Worm (Caenorhabditis elegans) whole organism, L4 larva: ENCODE results near the gene Y39A1A.20.

Experiments used
- D1046.2 ChIP-seq: fragments of 200-800 bp; sonication (Bioruptor generic); IDR thresholded peaks from 2 replicates; pipeline ENCODE4 v1.3.6; 2022; ENCODE audit warnings: missing genetic modification characterization, missing compliant biosample characterization
- F10B5.3 ChIP-seq: sonication (generic microtip); optimal IDR thresholded peaks from 2 replicates; lab custom pipeline; 2016; ENCODE audit warnings: mild to moderate bottlenecking, missing genetic modification characterization, missing compliant biosample characterization
- F26F4.8 ChIP-seq: fragments of 200-800 bp; sonication (Bioruptor generic); conservative IDR thresholded peaks from 2 replicates; pipeline ENCODE4 v1.3.6; 2022; ENCODE audit warnings: missing genetic modification characterization, missing compliant biosample characterization
- F44E2.7 ChIP-seq: fragments of 200-800 bp; sonication (Bioruptor generic); IDR thresholded peaks from 2 replicates; pipeline ENCODE4 v2.1.2; 2022; ENCODE audit warnings: missing genetic modification characterization, missing compliant biosample characterization
- R02D3.7 ChIP-seq: fragments of 150-350 bp; sonication (generic microtip); optimal IDR thresholded peaks from 3 replicates; lab custom pipeline; 2014; ENCODE audit warnings: missing biosample characterization, missing genetic modification characterization
- T20F7.1 ChIP-seq: fragments of 200-800 bp; sonication (Bioruptor generic); optimal IDR thresholded peaks from 2 replicates; lab custom pipeline; 2018; ENCODE audit warnings: mild to moderate bottlenecking, missing genetic modification characterization, missing compliant biosample characterization
- T26A8.4 ChIP-seq: fragments of 200-800 bp; sonication (Bioruptor generic); IDR thresholded peaks from 2 replicates; pipeline ENCODE4 v1.3.6; 2022; ENCODE audit warnings: missing genetic modification characterization, missing compliant biosample characterization
- Y48G9A.11 ChIP-seq: fragments of 200-800 bp; sonication (Bioruptor generic); IDR thresholded peaks from 2 replicates; pipeline ENCODE4 v1.3.6; 2022; ENCODE audit warnings: missing genetic modification reagents, missing genetic modification characterization, missing compliant biosample characterization
- Y5F2A.4 ChIP-seq: fragments of 200-800 bp; sonication (Bioruptor generic); optimal IDR thresholded peaks from 2 replicates; lab custom pipeline; 2018; ENCODE audit warnings: mild to moderate bottlenecking, missing genetic modification characterization, missing compliant biosample characterization
- Y75B8A.6 ChIP-seq: fragments of 200-800 bp; sonication (Bioruptor generic); IDR thresholded peaks from 2 replicates; pipeline ENCODE4 v1.3.6; 2022; ENCODE audit warnings: missing genetic modification reagents, missing genetic modification characterization, missing compliant biosample characterization
- aha-1 ChIP-seq: fragments of 150-350 bp; peaks from one replicate; lab custom pipeline; 2014; ENCODE audit warnings: missing biosample characterization, missing genetic modification characterization
- ceh-28 ChIP-seq: fragments of 150-350 bp; optimal IDR thresholded peaks from 2 replicates; lab custom pipeline; 2014; ENCODE audit warnings: missing biosample characterization, missing genetic modification reagents, missing genetic modification characterization
- ceh-44 ChIP-seq: fragments of 200-800 bp; sonication (Bioruptor generic); IDR thresholded peaks from 2 replicates; pipeline ENCODE4 v1.3.6; 2022; ENCODE audit warnings: missing genetic modification reagents, missing genetic modification characterization, missing compliant biosample characterization
- ceh-62 ChIP-seq: sonication (generic microtip); optimal IDR thresholded peaks from 2 replicates; lab custom pipeline; 2017; ENCODE audit warnings: missing biosample characterization, missing genetic modification characterization
- daf-16 ChIP-seq, 3 experiments: sonication (generic microtip); optimal IDR thresholded peaks; 2 replicates each; lab custom pipeline; 2016 to 2017; ENCODE audit warnings: missing genetic modification characterization in 3 of 3, missing genetic modification reagents in 3 of 3, mild to moderate bottlenecking in 2 of 3, missing compliant biosample characterization in 2 of 3, missing biosample characterization in 1 of 3, moderate library complexity in 1 of 3
- daf-8 ChIP-seq: fragments of 200-800 bp; sonication (Bioruptor generic); IDR thresholded peaks from 2 replicates; pipeline ENCODE4 v1.3.6; 2022; ENCODE audit warnings: missing genetic modification characterization, missing compliant biosample characterization
- dpl-1 ChIP-seq: fragments of 150-350 bp; optimal IDR thresholded peaks from 2 replicates; lab custom pipeline; 2014; ENCODE audit warnings: missing biosample characterization, missing genetic modification reagents, missing genetic modification characterization
- egl-43 ChIP-seq: fragments of 200-800 bp; sonication (Bioruptor generic); IDR thresholded peaks from 2 replicates; pipeline ENCODE4 v1.3.6; 2022; ENCODE audit warnings: missing genetic modification reagents, missing genetic modification characterization, missing compliant biosample characterization
- fkh-10 ChIP-seq: fragments of 150-350 bp; optimal IDR thresholded peaks from 2 replicates; lab custom pipeline; 2014; ENCODE audit warnings: missing biosample characterization, missing genetic modification reagents, missing genetic modification characterization
- fos-1 ChIP-seq: fragments of 150-350 bp; optimal IDR thresholded peaks from 2 replicates; lab custom pipeline; 2014; ENCODE audit warnings: missing biosample characterization, missing genetic modification characterization
- hmg-1.1 ChIP-seq: fragments of 200-800 bp; sonication (Bioruptor generic); IDR thresholded peaks from 2 replicates; pipeline ENCODE4 v1.3.6; 2022; ENCODE audit warnings: missing genetic modification reagents, missing genetic modification characterization, missing compliant biosample characterization
- lim-7 ChIP-seq: fragments of 200-800 bp; sonication (Bioruptor generic); IDR thresholded peaks from 2 replicates; pipeline ENCODE4 v1.3.6; 2022; ENCODE audit warnings: missing genetic modification characterization, missing compliant biosample characterization
- lin-1 ChIP-seq: fragments of 200-800 bp; sonication (Bioruptor generic); IDR thresholded peaks from 2 replicates; pipeline ENCODE4 v1.3.6; 2022; ENCODE audit warnings: missing genetic modification reagents, missing genetic modification characterization, missing compliant biosample characterization
- lin-13 ChIP-seq: fragments of 150-350 bp; optimal IDR thresholded peaks from 2 replicates; lab custom pipeline; 2014; ENCODE audit warnings: missing biosample characterization, missing genetic modification reagents, missing genetic modification characterization
- lin-15B ChIP-seq: fragments of 150-350 bp; sonication (generic microtip); optimal IDR thresholded peaks from 3 replicates; lab custom pipeline; 2014; ENCODE audit warnings: missing biosample characterization, missing genetic modification characterization
- lin-38 ChIP-seq: fragments of 200-800 bp; sonication (Bioruptor generic); IDR thresholded peaks from 2 replicates; pipeline ENCODE4 v1.3.6; 2022; ENCODE audit warnings: missing genetic modification reagents, missing genetic modification characterization, missing compliant biosample characterization
- madf-9 ChIP-seq: fragments of 200-800 bp; sonication (Bioruptor generic); conservative IDR thresholded peaks from 2 replicates; pipeline ENCODE4 v1.3.6; 2022; ENCODE audit warnings: missing genetic modification reagents, missing genetic modification characterization, missing compliant biosample characterization
- mdl-1 ChIP-seq, 2 experiments: fragments of 150-350 bp in 1 of 2; sonication (generic microtip) in 1 of 2; optimal IDR thresholded peaks; 2 replicates each; lab custom pipeline; 2014 to 2017; ENCODE audit warnings: missing biosample characterization in 2 of 2, missing genetic modification characterization in 2 of 2
- mdt-29 ChIP-seq: fragments of 200-800 bp; sonication (Bioruptor generic); IDR thresholded peaks from 2 replicates; pipeline ENCODE4 v1.3.6; 2022; ENCODE audit warnings: missing genetic modification reagents, missing genetic modification characterization, missing compliant biosample characterization
- mep-1 ChIP-seq: fragments of 150-350 bp; sonication (generic microtip); optimal IDR thresholded peaks from 3 replicates; lab custom pipeline; 2014; ENCODE audit warnings: missing biosample characterization, missing genetic modification characterization
- mxl-2 ChIP-seq: fragments of 200-800 bp; sonication (Bioruptor generic); conservative IDR thresholded peaks from 2 replicates; pipeline ENCODE4 v1.3.6; 2022; ENCODE audit warnings: missing genetic modification reagents, missing genetic modification characterization, missing compliant biosample characterization
- mxl-3 ChIP-seq: fragments of 200-800 bp; sonication (Bioruptor generic); optimal IDR thresholded peaks from 2 replicates; lab custom pipeline; 2018; ENCODE audit warnings: mild to moderate bottlenecking, missing genetic modification characterization, missing compliant biosample characterization
- nhr-102 ChIP-seq: sonication (generic microtip); optimal IDR thresholded peaks from 2 replicates; lab custom pipeline; 2016; ENCODE audit warnings: mild to moderate bottlenecking, missing genetic modification characterization, moderate library complexity, missing compliant biosample characterization
- nhr-11 ChIP-seq: fragments of 150-350 bp; optimal IDR thresholded peaks from 2 replicates; lab custom pipeline; 2014; ENCODE audit warnings: missing biosample characterization, missing genetic modification characterization
- nhr-111 ChIP-seq: fragments of 200-800 bp; sonication (Bioruptor generic); optimal IDR thresholded peaks from 2 replicates; lab custom pipeline; 2018; ENCODE audit warnings: mild to moderate bottlenecking, missing genetic modification characterization, missing compliant biosample characterization
- nhr-28 ChIP-seq: fragments of 150-350 bp; optimal IDR thresholded peaks from 2 replicates; lab custom pipeline; 2014; ENCODE audit warnings: missing biosample characterization, missing genetic modification characterization
- nhr-41 ChIP-seq: fragments of 200-800 bp; sonication (Bioruptor generic); IDR thresholded peaks from 2 replicates; pipeline ENCODE4 v1.3.6; 2022; ENCODE audit warnings: missing genetic modification reagents, missing genetic modification characterization, missing compliant biosample characterization
- nhr-42 ChIP-seq: fragments of 200-800 bp; sonication (Bioruptor generic); IDR thresholded peaks from 2 replicates; pipeline ENCODE4 v1.3.6; 2022; ENCODE audit warnings: missing genetic modification characterization, missing compliant biosample characterization
- nhr-76 ChIP-seq: fragments of 150-350 bp; optimal IDR thresholded peaks from 2 replicates; lab custom pipeline; 2014; ENCODE audit warnings: missing biosample characterization, missing genetic modification characterization
- pha-4 ChIP-seq, 2 experiments: fragments of 150-350 bp in 1 of 2; fragments of 200-800 bp in 1 of 2; sonication (Bioruptor generic) in 1 of 2; IDR thresholded peaks in 1 of 2; optimal IDR thresholded peaks in 1 of 2; 2 replicates each; pipeline versions ENCODE4 v1.3.6 to Lab custom; 2014 to 2022; ENCODE audit warnings: missing genetic modification characterization in 2 of 2, missing genetic modification reagents in 2 of 2, missing biosample characterization in 1 of 2, missing compliant biosample characterization in 1 of 2
- rbr-2 ChIP-seq: sonication (generic microtip); optimal IDR thresholded peaks from 2 replicates; lab custom pipeline; 2016; ENCODE audit warnings: missing genotype, missing genetic modification characterization, missing compliant biosample characterization
- saeg-2 ChIP-seq: fragments of 200-800 bp; sonication (Bioruptor generic); IDR thresholded peaks from 2 replicates; pipeline ENCODE4 v1.3.6; 2022; ENCODE audit warnings: missing genetic modification reagents, missing genetic modification characterization, missing compliant biosample characterization
- set-16 ChIP-seq: fragments of 200-800 bp; sonication (Bioruptor generic); IDR thresholded peaks from 2 replicates; pipeline ENCODE4 v1.3.6; 2022; ENCODE audit warnings: missing genetic modification reagents, missing genetic modification characterization, missing compliant biosample characterization
- skn-1 ChIP-seq: fragments of 150-350 bp; optimal IDR thresholded peaks from 2 replicates; lab custom pipeline; 2014; ENCODE audit warnings: missing biosample characterization, missing genetic modification characterization
- tag-97 ChIP-seq: fragments of 200-800 bp; sonication (Bioruptor generic); IDR thresholded peaks from 2 replicates; pipeline ENCODE4 v1.3.6; 2022; ENCODE audit warnings: missing genetic modification characterization, missing compliant biosample characterization
- unc-130 ChIP-seq: sonication (generic microtip); optimal IDR thresholded peaks from 2 replicates; lab custom pipeline; 2016; ENCODE audit warnings: missing genetic modification reagents, missing genetic modification characterization, missing compliant biosample characterization
- unc-62 ChIP-seq, 3 experiments: fragments of 150-350 bp in 1 of 3; sonication (generic microtip); optimal IDR thresholded peaks in 2 of 3; peaks in 1 of 3; 1 replicate in 1 of 3; 2 replicates in 2 of 3; lab custom pipeline; 2014 to 2017; ENCODE audit warnings: missing biosample characterization in 3 of 3, missing genetic modification characterization in 3 of 3, missing genetic modification reagents in 3 of 3, missing genotype in 1 of 3
- vab-7 ChIP-seq: fragments of 200-800 bp; sonication (Bioruptor generic); IDR thresholded peaks from 2 replicates; pipeline ENCODE4 v1.3.6; 2022; ENCODE audit warnings: missing genetic modification reagents, missing genetic modification characterization, missing compliant biosample characterization
- zip-11 ChIP-seq: fragments of 200-800 bp; sonication (Bioruptor generic); IDR thresholded peaks from 2 replicates; pipeline ENCODE4 v1.3.6; 2022; ENCODE audit warnings: missing genetic modification characterization, missing compliant biosample characterization
- ztf-11 ChIP-seq: fragments of 150-350 bp; optimal IDR thresholded peaks from 2 replicates; lab custom pipeline; 2014; ENCODE audit warnings: missing biosample characterization, missing genetic modification characterization
- ztf-7 ChIP-seq: fragments of 150-350 bp; optimal IDR thresholded peaks from 2 replicates; lab custom pipeline; 2014; ENCODE audit warnings: missing biosample characterization, missing genetic modification characterization

Y39A1A.20 gene

ce11 chrIII:10739902-10740301 is 39.5 kb upstream of the Y39A1A.20 start:
- TF ChIP-seq vab-7 (GFP tag; lab: Robert Waterston, UW): no peak
- no peak for TF ChIP-seq fos-1
- TF ChIP-seq nhr-28 (tag; lab: Kevin White, UChicago): no peak
- no peak for TF ChIP-seq skn-1 (tag; lab: Kevin White, UChicago)
- no peak for TF ChIP-seq ztf-11 (tag; lab: Kevin White, UChicago)
- no peak for TF ChIP-seq nhr-42 (GFP tag; lab: Robert Waterston, UW)
- TF ChIP-seq lin-13 (GFP tag; lab: Kevin White, UChicago): no peak
- no peak for TF ChIP-seq lin-1 (GFP tag; lab: Robert Waterston, UW)
- TF ChIP-seq set-16: no peak
- no peak for TF ChIP-seq unc-130 (GFP tag; lab: Kevin White, UChicago)
- TF ChIP-seq ceh-44: no peak
- peak; percentile 23 for TF ChIP-seq nhr-102 (tag; lab: Kevin White, UChicago)
- TF ChIP-seq egl-43: no peak
- no peak for TF ChIP-seq mdt-29 (GFP tag; lab: Robert Waterston, UW)
- TF ChIP-seq tag-97 (GFP tag; lab: Robert Waterston, UW): no peak
- no peak for TF ChIP-seq R02D3.7 (tag; lab: Kevin White, UChicago)
- TF ChIP-seq aha-1 (tag; lab: Kevin White, UChicago): peak; percentile 97
- TF ChIP-seq Y5F2A.4 (GFP tag; lab: Kevin White, UChicago): no peak
- no peak for TF ChIP-seq ztf-7 (tag; lab: Kevin White, UChicago)
- TF ChIP-seq dpl-1 (GFP tag; lab: Kevin White, UChicago): peak; percentile 60
- TF ChIP-seq nhr-11 (tag; lab: Kevin White, UChicago): peak; percentile 50
- TF ChIP-seq nhr-41: no peak
- no peak for TF ChIP-seq nhr-76 (tag; lab: Kevin White, UChicago)
- no peak for TF ChIP-seq F26F4.8 (GFP tag; lab: Robert Waterston, UW)
- no peak for TF ChIP-seq zip-11 (GFP tag; lab: Robert Waterston, UW)
- no peak for TF ChIP-seq F10B5.3 (tag; lab: Kevin White, UChicago)
- peak; percentile 12 for TF ChIP-seq mxl-3 (GFP tag; lab: Kevin White, UChicago)
- TF ChIP-seq T26A8.4 (GFP tag; lab: Robert Waterston, UW): peak; percentile 26; the same call in 1 of the 2 replicates
- TF ChIP-seq pha-4 (GFP tag; IDR thresholded peaks at IDR 0.05; lab: Robert Waterston, UW): no peak
- TF ChIP-seq pha-4 (tag; optimal IDR thresholded peaks at IDR 0.05; lab: Kevin White, UChicago): no peak
- TF ChIP-seq unc-62 (GFP tag; optimal IDR thresholded peaks at IDR 0.05 in 1 of 2; lab: Kevin White, UChicago): peak in 1 of 2 experiments; percentile 88
- TF ChIP-seq unc-62 (tag; optimal IDR thresholded peaks at IDR 0.05; lab: Kevin White, UChicago): no peak
- no peak for TF ChIP-seq lim-7 (GFP tag; lab: Robert Waterston, UW)
- TF ChIP-seq fkh-10 (GFP tag; lab: Kevin White, UChicago): no peak
- no peak for TF ChIP-seq mxl-2
- no peak for TF ChIP-seq ceh-62 (tag; lab: Kevin White, UChicago)
- no peak for TF ChIP-seq ceh-28
- no peak for TF ChIP-seq madf-9 (GFP tag; lab: Robert Waterston, UW)
- TF ChIP-seq mep-1 (tag; lab: Kevin White, UChicago): peak; percentile 58
- no peak for TF ChIP-seq nhr-111 (GFP tag; lab: Kevin White, UChicago)
- no peak for TF ChIP-seq D1046.2
- 0 out of 2 replicates have a peak, but pooled peaks have one; percentile 41 for TF ChIP-seq hmg-1.1 (GFP tag; lab: Robert Waterston, UW)
- no peak for TF ChIP-seq lin-15B
- TF ChIP-seq mdl-1 (tag; optimal IDR thresholded peaks at IDR 0.05; lab: Kevin White, UChicago): peak in 1 of 2 experiments; percentile 8
- no peak for TF ChIP-seq Y75B8A.6
- TF ChIP-seq T20F7.1: no peak
- TF ChIP-seq F44E2.7 (GFP tag; lab: Robert Waterston, UW): no peak
- peak; percentile 61 for TF ChIP-seq rbr-2 (tag; lab: Kevin White, UChicago)
- TF ChIP-seq daf-8 (GFP tag; lab: Robert Waterston, UW): no peak
- TF ChIP-seq Y48G9A.11: no peak
- TF ChIP-seq saeg-2 (GFP tag; lab: Robert Waterston, UW): no peak
- no peak for TF ChIP-seq daf-16 (GFP tag; optimal IDR thresholded peaks at IDR 0.05; lab: Kevin White, UChicago)
- peak; percentile 4 for TF ChIP-seq daf-16 (tag; optimal IDR thresholded peaks at IDR 0.05; lab: Kevin White, UChicago)
- peak; percentile 74 for TF ChIP-seq lin-38 (GFP tag; lab: Robert Waterston, UW)
